Fruit fly (Drosophila melanogaster): ENCODE data around the gene CG9917.

DNA sequence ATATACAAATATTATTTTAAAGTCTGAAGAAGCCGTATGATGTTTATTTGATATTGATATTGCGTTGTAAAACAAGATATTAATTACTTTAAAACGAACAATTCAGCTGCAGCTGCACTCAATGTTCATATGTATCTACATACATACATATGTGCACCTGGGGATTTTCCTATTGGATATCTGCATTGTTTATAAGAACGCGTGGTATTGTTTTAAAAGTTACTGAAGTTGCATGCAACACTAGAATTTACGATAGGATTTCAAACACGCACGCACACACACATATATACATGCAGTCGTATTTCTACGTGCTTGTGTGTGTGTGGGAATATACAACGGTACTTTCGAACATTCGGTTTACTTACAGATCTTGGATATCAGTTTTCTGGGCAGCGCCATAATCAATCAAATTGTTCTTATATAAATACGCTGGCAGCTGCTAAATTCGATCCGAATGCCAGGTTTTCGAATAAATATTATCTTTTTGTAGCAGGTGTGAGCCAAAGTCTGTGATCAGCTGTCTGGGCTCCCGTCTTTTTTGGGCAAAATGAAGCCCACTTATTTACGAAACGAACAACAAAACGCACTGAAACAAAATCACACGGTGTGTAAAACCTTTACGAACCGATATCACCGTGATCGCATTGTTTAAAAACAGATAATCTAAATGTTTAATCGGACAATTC lies 47.7 kb downstream of the CG9917 start:
- TF ChIP-seq ttk (optimal IDR thresholded peaks at IDR 0.05) (no peak), h (optimal IDR thresholded peaks at IDR 0.05) (no peak)
